Fruit fly (Drosophila melanogaster): ENCODE results near the gene Sems.

DNA sequence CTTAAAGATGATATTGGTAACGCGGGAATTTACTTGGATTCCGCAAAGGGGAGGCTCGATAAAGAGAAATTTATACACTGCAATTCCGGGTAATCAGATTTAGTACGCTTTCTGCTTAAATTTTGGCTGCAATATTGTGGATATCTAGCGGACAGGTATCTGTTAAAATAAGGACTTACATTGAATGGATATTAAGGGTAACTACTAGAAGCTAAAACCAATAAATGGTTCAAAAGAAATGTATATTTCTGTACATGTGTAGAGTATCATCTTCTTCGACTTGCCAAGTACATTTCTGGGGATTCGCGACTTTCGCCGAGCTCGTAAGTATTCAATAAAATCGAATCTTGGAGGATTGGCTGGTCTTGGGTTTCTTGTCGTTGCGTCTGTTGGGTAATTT is 27.1 kb downstream of the Sems start:
- TF ChIP-seq CG13204 (GFP tag; optimal IDR thresholded peaks at IDR 0.05) (no peak), D1 (tag; optimal IDR thresholded peaks at IDR 0.05) (no peak), rn (GFP tag; IDR thresholded peaks at IDR 0.05) (no peak), CG9948 (tag; optimal IDR thresholded peaks at IDR 0.05) (no peak), CG15710 (tag; optimal IDR thresholded peaks at IDR 0.05) (peak; percentile 36), Pif1A (GFP tag; optimal IDR thresholded peaks at IDR 0.05) (no peak), CG32121 (GFP tag; IDR thresholded peaks at IDR 0.05) (no peak), Pif1B (GFP tag; optimal IDR thresholded peaks at IDR 0.05) (no peak), CG12605 (GFP tag; IDR thresholded peaks at IDR 0.05) (no peak)
